Worm (Caenorhabditis elegans): ENCODE measurements around the gene lis-1.

The lis-1 gene

DNA sequence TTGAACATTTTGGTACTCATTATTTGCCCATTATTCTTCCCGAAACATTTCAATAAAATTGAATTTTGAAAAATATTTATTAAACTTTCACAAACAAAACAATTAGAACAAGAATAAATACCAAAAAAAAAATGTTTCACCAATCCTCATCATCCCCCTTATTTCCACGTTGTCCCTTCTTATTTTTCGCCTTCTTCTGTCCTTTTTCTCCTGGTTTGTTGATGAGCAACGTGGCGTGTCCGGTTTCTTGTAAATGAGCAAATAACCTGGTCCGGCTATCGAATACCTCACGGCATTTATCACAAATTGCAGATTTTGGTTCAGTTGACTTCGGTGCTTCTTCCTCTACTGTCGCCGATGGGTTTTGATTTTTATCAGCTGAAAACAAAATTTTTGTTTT, 14.3 kb upstream of the lis-1 start:
- TF ChIP-seq zag-1 (tag; optimal IDR thresholded peaks at IDR 0.05) = no peak
- no peak for TF ChIP-seq mml-1 (tag; optimal IDR thresholded peaks at IDR 0.05)
- TF ChIP-seq snpc-4 (tag; optimal IDR thresholded peaks at IDR 0.05) = no peak
- no peak for TF ChIP-seq fos-1 (tag; optimal IDR thresholded peaks at IDR 0.05)
- TF ChIP-seq nhr-11 (tag; optimal IDR thresholded peaks at IDR 0.05) = no peak
- TF ChIP-seq nhr-25 (tag; optimal IDR thresholded peaks at IDR 0.05) = no peak
- TF ChIP-seq ztf-11 (tag; optimal IDR thresholded peaks at IDR 0.05) = no peak
- no peak for TF ChIP-seq unc-39 (tag; optimal IDR thresholded peaks at IDR 0.05)
- TF ChIP-seq ceh-9 (tag; optimal IDR thresholded peaks at IDR 0.05) = no peak
- no peak for TF ChIP-seq sea-2 (GFP tag; optimal IDR thresholded peaks at IDR 0.05)
- TF ChIP-seq eor-1 (tag; optimal IDR thresholded peaks at IDR 0.05) = no peak
- TF ChIP-seq ceh-28 (tag; optimal IDR thresholded peaks at IDR 0.05) = no peak
- no peak for TF ChIP-seq elt-2 (tag; optimal IDR thresholded peaks at IDR 0.05)

DNA sequence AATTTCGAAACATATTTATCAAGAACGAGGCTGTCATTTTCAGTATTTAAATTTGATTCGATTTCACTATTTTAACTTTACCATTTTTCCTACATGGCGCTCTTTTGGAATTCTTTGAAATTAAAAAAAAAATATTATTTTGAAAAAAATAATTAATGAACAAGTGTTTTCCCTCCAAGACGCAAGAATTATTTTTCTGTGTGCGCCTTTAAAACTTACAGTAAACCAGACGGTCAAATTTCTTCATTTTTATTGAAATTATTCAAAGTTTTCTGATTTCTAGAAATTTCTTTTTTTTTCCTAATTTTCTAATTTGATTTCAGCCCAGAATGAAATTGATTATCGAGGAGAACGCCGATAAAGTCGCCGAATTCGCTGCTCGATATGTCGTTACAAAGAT, 12.6 kb upstream of the lis-1 start, which contains the start of gene T03F6.3:
Gene T03F6.3 (plus strand): TSS at position 318 of the 400 bp plus-strand sequence.
- TF ChIP-seq aly-2 (tag; optimal IDR thresholded peaks at IDR 0.05) (no peak), nhr-11 (tag; optimal IDR thresholded peaks at IDR 0.05) (no peak)

DNA sequence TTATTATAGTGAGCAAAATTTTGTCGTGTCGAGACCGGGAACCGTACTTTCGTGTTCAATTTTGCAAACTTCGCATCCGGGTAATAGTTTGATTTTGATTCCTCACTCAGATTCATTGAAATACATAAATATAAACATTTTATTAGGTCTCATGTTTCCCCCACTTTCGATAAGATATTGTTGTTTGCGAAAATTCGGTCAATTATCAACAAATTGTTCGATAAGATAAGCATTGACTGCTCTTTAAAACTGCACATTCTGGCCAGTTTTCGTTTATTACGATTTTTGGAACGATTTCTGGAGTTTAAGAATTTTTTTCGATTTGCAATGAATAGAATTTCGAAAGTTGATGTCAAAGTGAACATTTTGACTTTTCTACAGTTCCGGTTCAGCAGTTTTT, 12.1 kb upstream of the lis-1 start:
- peak; percentile 85 for TF ChIP-seq elt-2 (tag; optimal IDR thresholded peaks at IDR 0.05)
- no peak for TF ChIP-seq nhr-237 (tag; optimal IDR thresholded peaks at IDR 0.05)
- TF ChIP-seq pha-4 (tag; optimal IDR thresholded peaks at IDR 0.05) = peak; percentile 47
- TF ChIP-seq ceh-16 (tag; optimal IDR thresholded peaks at IDR 0.05) = no peak
- no peak for TF ChIP-seq ceh-82 (tag; optimal IDR thresholded peaks at IDR 0.05)
- no peak for TF ChIP-seq nhr-77 (tag; optimal IDR thresholded peaks at IDR 0.05)

DNA sequence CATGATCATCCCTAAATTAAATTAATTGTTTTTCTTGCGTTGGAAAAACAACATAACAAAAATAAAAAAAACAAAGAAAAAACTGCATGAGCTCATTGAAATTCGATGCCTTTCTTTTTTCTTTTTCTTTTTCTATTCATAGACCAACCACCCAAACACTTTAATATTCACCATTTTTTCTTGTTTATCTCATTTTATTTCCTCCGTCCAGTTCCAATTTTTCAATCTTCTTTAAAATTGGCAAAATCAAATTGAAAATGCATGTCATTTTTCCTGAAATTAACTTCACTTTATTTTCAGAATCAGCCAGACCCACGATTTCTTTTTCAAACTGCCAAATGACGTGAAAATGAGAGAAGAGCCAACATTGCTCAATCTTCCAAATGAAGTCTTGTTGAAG, 9.3 kb upstream of the lis-1 start, which contains the start of gene T03F6.4:
Gene T03F6.4 (plus strand): TSS at position 301 of the 400 bp plus-strand sequence.
- TF ChIP-seq nhr-76 (tag; optimal IDR thresholded peaks at IDR 0.05) (no peak), ceh-28 (tag; optimal IDR thresholded peaks at IDR 0.05) (no peak), nhr-237 (tag; optimal IDR thresholded peaks at IDR 0.05) (no peak), nhr-77 (tag; optimal IDR thresholded peaks at IDR 0.05) (no peak), nhr-28 (tag; optimal IDR thresholded peaks at IDR 0.05) (no peak), nhr-23 (tag; optimal IDR thresholded peaks at IDR 0.05) (no peak), mdl-1 (tag; optimal IDR thresholded peaks at IDR 0.05) (no peak), ztf-4 (tag; optimal IDR thresholded peaks at IDR 0.05) (no peak), elt-2 (tag; optimal IDR thresholded peaks at IDR 0.05) (no peak), daf-12 (tag; optimal IDR thresholded peaks at IDR 0.05) (no peak), unc-39 (tag; optimal IDR thresholded peaks at IDR 0.05) (no peak), ama-1 (optimal IDR thresholded peaks at IDR 0.05) (no peak), unc-62 (GFP tag; optimal IDR thresholded peaks at IDR 0.05) (no peak), fos-1 (tag; optimal IDR thresholded peaks at IDR 0.05) (no peak), ceh-16 (tag; optimal IDR thresholded peaks at IDR 0.05) (no peak), lsy-12 (tag; optimal IDR thresholded peaks at IDR 0.05) (no peak), nhr-12 (tag; optimal IDR thresholded peaks at IDR 0.05) (no peak), eor-1 (tag; optimal IDR thresholded peaks at IDR 0.05) (no peak)

DNA sequence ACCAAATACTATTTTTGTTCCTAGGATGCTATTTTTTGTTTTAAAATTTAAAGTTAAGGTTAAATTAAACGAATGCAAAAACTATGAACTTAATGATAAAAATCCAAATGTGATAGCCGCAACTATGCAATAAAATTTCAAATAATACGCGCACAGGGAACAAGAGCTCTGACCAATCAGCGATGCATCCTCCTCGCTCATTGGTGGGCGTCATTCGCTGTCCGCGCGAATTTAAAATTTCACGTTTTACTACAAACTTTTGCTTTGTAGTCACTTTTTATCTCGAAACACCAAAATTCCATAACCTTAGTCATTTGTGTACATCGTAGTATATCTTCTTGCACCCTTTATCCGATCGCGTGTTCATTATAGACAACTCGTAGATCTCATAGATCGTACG, 6.6 kb upstream of the lis-1 start:
- TF ChIP-seq nfya-1 (tag; optimal IDR thresholded peaks at IDR 0.05; ENCODE audit: insufficient read depth) (no peak), jun-1 (tag; optimal IDR thresholded peaks at IDR 0.05) (no peak), sea-2 (GFP tag; optimal IDR thresholded peaks at IDR 0.05) (no peak), ceh-82 (tag; optimal IDR thresholded peaks at IDR 0.05) (no peak), lin-15B (tag; optimal IDR thresholded peaks at IDR 0.05) (no peak), pha-4 (tag; optimal IDR thresholded peaks at IDR 0.05) (no peak), nhr-77 (tag; optimal IDR thresholded peaks at IDR 0.05) (no peak), R02D3.7 (tag; optimal IDR thresholded peaks at IDR 0.05) (no peak), egl-27 (tag; optimal IDR thresholded peaks at IDR 0.05) (no peak), lin-39 (tag; optimal IDR thresholded peaks at IDR 0.05) (no peak)

DNA sequence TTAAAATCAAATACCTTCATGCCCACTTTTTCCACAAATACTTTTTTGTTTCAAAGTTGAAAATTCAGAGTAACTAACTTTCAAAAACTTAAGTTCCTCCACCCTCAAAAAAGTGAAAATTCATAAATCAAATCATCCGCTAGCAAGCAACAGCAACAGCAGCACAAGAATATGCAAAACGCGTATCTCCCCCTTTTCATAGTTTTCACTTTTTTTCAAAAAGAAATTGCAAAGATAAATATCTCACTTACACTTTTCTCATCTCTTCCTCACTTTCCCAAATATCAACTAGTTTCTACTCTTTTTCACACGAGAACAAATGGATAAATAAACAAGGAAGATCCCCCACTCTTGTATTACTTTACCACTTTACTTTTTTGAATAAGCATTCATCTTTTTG, 5.2 kb upstream of the lis-1 start:
- TF ChIP-seq ceh-28 (tag; optimal IDR thresholded peaks at IDR 0.05) (no peak), pha-4 (tag; optimal IDR thresholded peaks at IDR 0.05) (peak; percentile 7), elt-1 (tag; optimal IDR thresholded peaks at IDR 0.05) (no peak)
